Worm (Caenorhabditis elegans) whole organism, mixed stage, embryonic: Measurements from ENCODE around the gene emc-1.

Experiments used
- M03D4.4 ChIP-seq: sonication (generic microtip); optimal IDR thresholded peaks from 2 replicates; lab custom pipeline; 2017; ENCODE audit warnings: mild to moderate bottlenecking, missing genetic modification characterization, missing compliant biosample characterization
- bed-3 ChIP-seq: fragments of 200-800 bp; sonication (Bioruptor generic); optimal IDR thresholded peaks from 3 replicates; lab custom pipeline; 2018; ENCODE audit warnings: mild to moderate bottlenecking, missing genetic modification characterization, moderate library complexity, missing compliant biosample characterization
- blmp-1 ChIP-seq: fragments of 150-350 bp; optimal IDR thresholded peaks from 2 replicates; lab custom pipeline; 2014; ENCODE audit warnings: missing biosample characterization, missing genetic modification characterization
- ceh-39 ChIP-seq: fragments of 150-350 bp; optimal IDR thresholded peaks from 2 replicates; lab custom pipeline; 2014; ENCODE audit warnings: missing biosample characterization, missing genetic modification characterization
- ceh-43 ChIP-seq: fragments of 200-800 bp; sonication (Bioruptor generic); optimal IDR thresholded peaks from 2 replicates; lab custom pipeline; 2018; ENCODE audit warnings: mild to moderate bottlenecking, missing genetic modification characterization, moderate library complexity, missing compliant biosample characterization
- ceh-83 ChIP-seq: fragments of 200-800 bp; sonication (Bioruptor generic); optimal IDR thresholded peaks from 2 replicates; lab custom pipeline; 2018; ENCODE audit warnings: mild to moderate bottlenecking, missing genetic modification characterization, missing compliant biosample characterization
- ces-1 ChIP-seq: fragments of 150-350 bp; optimal IDR thresholded peaks from 2 replicates; lab custom pipeline; 2014; ENCODE audit warnings: missing biosample characterization, missing genetic modification reagents, missing genetic modification characterization
- cnd-1 ChIP-seq: fragments of 200-800 bp; sonication (Bioruptor generic); optimal IDR thresholded peaks from 2 replicates; lab custom pipeline; 2018; ENCODE audit warnings: mild to moderate bottlenecking, missing genetic modification characterization, missing compliant biosample characterization
- drap-1 ChIP-seq: fragments of 200-800 bp; sonication (Bioruptor generic); optimal IDR thresholded peaks from 3 replicates; lab custom pipeline; 2018; ENCODE audit warnings: mild to moderate bottlenecking, missing genetic modification characterization, missing compliant biosample characterization
- elt-1 ChIP-seq: sonication (generic microtip); optimal IDR thresholded peaks from 2 replicates; lab custom pipeline; 2017; ENCODE audit warnings: missing genetic modification characterization, mild to moderate bottlenecking, missing compliant biosample characterization, antibody characterized with exemption, moderate library complexity, borderline replicate concordance; ENCODE audit not compliant: insufficient read depth
- elt-3 ChIP-seq: fragments of 150-350 bp; optimal IDR thresholded peaks from 2 replicates; lab custom pipeline; 2014; ENCODE audit warnings: missing biosample characterization, missing genetic modification characterization
- flh-1 ChIP-seq: fragments of 200-800 bp; sonication (Bioruptor generic); optimal IDR thresholded peaks from 2 replicates; lab custom pipeline; 2018; ENCODE audit warnings: mild to moderate bottlenecking, missing genetic modification characterization, moderate library complexity, missing compliant biosample characterization
- ham-2 ChIP-seq: fragments of 200-800 bp; sonication (Bioruptor generic); optimal IDR thresholded peaks from 2 replicates; lab custom pipeline; 2018; ENCODE audit warnings: mild to moderate bottlenecking, missing genetic modification characterization, missing compliant biosample characterization
- hlh-1 ChIP-seq: fragments of 150-350 bp; optimal IDR thresholded peaks from 2 replicates; lab custom pipeline; 2014; ENCODE audit warnings: missing biosample characterization, missing genetic modification reagents, missing genetic modification characterization
- lin-13 ChIP-seq: fragments of 150-350 bp; optimal IDR thresholded peaks from 2 replicates; lab custom pipeline; 2014; ENCODE audit warnings: missing biosample characterization, missing genetic modification characterization
- lin-32 ChIP-seq: fragments of 200-800 bp; sonication (Bioruptor generic); optimal IDR thresholded peaks from 2 replicates; lab custom pipeline; 2018; ENCODE audit warnings: mild to moderate bottlenecking, missing genetic modification characterization, missing compliant biosample characterization
- lsy-2 ChIP-seq: fragments of 150-350 bp; optimal IDR thresholded peaks from 2 replicates; lab custom pipeline; 2014; ENCODE audit warnings: missing biosample characterization, missing genetic modification characterization
- mab-5 ChIP-seq: fragments of 150-350 bp; optimal IDR thresholded peaks from 2 replicates; lab custom pipeline; 2014; ENCODE audit warnings: missing biosample characterization, missing genetic modification characterization
- mep-1 ChIP-seq: fragments of 150-350 bp; optimal IDR thresholded peaks from 2 replicates; lab custom pipeline; 2017; ENCODE audit warnings: missing biosample characterization, missing genetic modification reagents, missing genetic modification characterization, inconsistent platforms
- mls-2 ChIP-seq: sonication (generic microtip); optimal IDR thresholded peaks from 2 replicates; lab custom pipeline; 2016; ENCODE audit warnings: mild to moderate bottlenecking, missing genetic modification characterization, moderate library complexity, missing compliant biosample characterization
- nhr-12 ChIP-seq: fragments of 150-350 bp; optimal IDR thresholded peaks from 2 replicates; lab custom pipeline; 2014; ENCODE audit warnings: missing biosample characterization, missing genetic modification characterization
- nhr-2 ChIP-seq: fragments of 150-350 bp; optimal IDR thresholded peaks from 2 replicates; lab custom pipeline; 2014; ENCODE audit warnings: missing biosample characterization, missing genetic modification characterization
- nhr-237 ChIP-seq: fragments of 150-350 bp; optimal IDR thresholded peaks from 2 replicates; lab custom pipeline; 2014; ENCODE audit warnings: missing biosample characterization, missing genetic modification characterization
- nhr-28 ChIP-seq: fragments of 150-350 bp; optimal IDR thresholded peaks from 2 replicates; lab custom pipeline; 2014; ENCODE audit warnings: missing biosample characterization, missing genetic modification characterization
- nhr-76 ChIP-seq: sonication (generic microtip); optimal IDR thresholded peaks from 2 replicates; lab custom pipeline; 2017; ENCODE audit warnings: missing biosample characterization, missing genetic modification characterization
- pha-4 ChIP-seq: fragments of 150-350 bp; optimal IDR thresholded peaks from 2 replicates; lab custom pipeline; 2018; ENCODE audit warnings: missing biosample characterization, missing genetic modification reagents, missing genetic modification characterization
- sem-2 ChIP-seq: fragments of 200-800 bp; sonication (Bioruptor generic); optimal IDR thresholded peaks from 2 replicates; lab custom pipeline; 2018; ENCODE audit warnings: mild to moderate bottlenecking, missing genetic modification characterization, missing compliant biosample characterization
- sptf-1 ChIP-seq: sonication (generic microtip); optimal IDR thresholded peaks from 2 replicates; lab custom pipeline; 2017; ENCODE audit warnings: mild to moderate bottlenecking, missing genetic modification characterization, moderate library complexity, missing compliant biosample characterization
- tbx-8 ChIP-seq: fragments of 200-800 bp; sonication (Bioruptor generic); optimal IDR thresholded peaks from 2 replicates; lab custom pipeline; 2018; ENCODE audit warnings: mild to moderate bottlenecking, missing genetic modification characterization, moderate library complexity, missing compliant biosample characterization
- unc-120 ChIP-seq: sonication (generic microtip); optimal IDR thresholded peaks from 2 replicates; lab custom pipeline; 2017; ENCODE audit warnings: missing genetic modification characterization, missing compliant biosample characterization; ENCODE audit not compliant: poor library complexity, severe bottlenecking
- unc-39 ChIP-seq: fragments of 150-350 bp; optimal IDR thresholded peaks from 2 replicates; lab custom pipeline; 2014; ENCODE audit warnings: missing biosample characterization, missing genetic modification characterization
- unc-62 ChIP-seq: fragments of 150-350 bp; optimal IDR thresholded peaks from 2 replicates; lab custom pipeline; 2014; ENCODE audit warnings: missing biosample characterization, missing genetic modification reagents, missing genetic modification characterization
- zip-8 ChIP-seq: fragments of 150-350 bp; optimal IDR thresholded peaks from 2 replicates; lab custom pipeline; 2014; ENCODE audit warnings: missing biosample characterization, missing genetic modification characterization

The emc-1 gene

ce11 chrII:1525498-1525897, 25.4 kb upstream of the emc-1 start, which contains the start of gene Y51H7BR.7:
Gene Y51H7BR.7 (minus strand): TSS chrII:1525598.
- TF ChIP-seq elt-1 = no peak
- TF ChIP-seq sptf-1 (tag; lab: Kevin White, UChicago) = no peak
- no peak for TF ChIP-seq unc-62 (GFP tag; lab: Kevin White, UChicago)
- no peak for TF ChIP-seq blmp-1
- TF ChIP-seq nhr-12 (tag; lab: Kevin White, UChicago) = no peak
- TF ChIP-seq ham-2 (GFP tag; lab: Kevin White, UChicago) = no peak
- TF ChIP-seq nhr-237 = no peak
- no peak for TF ChIP-seq drap-1 (GFP tag; lab: Kevin White, UChicago)
- no peak for TF ChIP-seq ceh-83 (GFP tag; lab: Kevin White, UChicago)
- no peak for TF ChIP-seq zip-8 (tag; lab: Kevin White, UChicago)

ce11 chrII:1521956-1522355, 21.8 kb upstream of the emc-1 start:
- TF ChIP-seq nhr-237 (no peak), unc-62 (GFP tag; lab: Kevin White, UChicago) (no peak), nhr-2 (tag; lab: Kevin White, UChicago) (no peak), hlh-1 (tag; lab: Kevin White, UChicago) (no peak), nhr-76 (tag; lab: Kevin White, UChicago) (no peak), unc-39 (tag; lab: Kevin White, UChicago) (no peak), zip-8 (tag; lab: Kevin White, UChicago) (no peak), unc-120 (tag; lab: Kevin White, UChicago) (no peak), lin-32 (GFP tag; lab: Kevin White, UChicago) (no peak), ham-2 (GFP tag; lab: Kevin White, UChicago) (no peak), nhr-28 (tag; lab: Kevin White, UChicago) (no peak), M03D4.4 (tag; lab: Kevin White, UChicago) (no peak), cnd-1 (tag; lab: Kevin White, UChicago) (no peak)

ce11 chrII:1519867-1520266, 19.7 kb upstream of the emc-1 start:
- TF ChIP-seq unc-39 (tag; lab: Kevin White, UChicago) = no peak
- no peak for TF ChIP-seq ceh-43
- TF ChIP-seq nhr-12 (tag; lab: Kevin White, UChicago) = no peak
- TF ChIP-seq flh-1 (GFP tag; lab: Kevin White, UChicago) = no peak
- TF ChIP-seq lsy-2 (tag; lab: Kevin White, UChicago) = no peak
- no peak for TF ChIP-seq zip-8 (tag; lab: Kevin White, UChicago)
- TF ChIP-seq sptf-1 (tag; lab: Kevin White, UChicago) = peak; percentile 54
- no peak for TF ChIP-seq mep-1 (tag; lab: Kevin White, UChicago)
- no peak for TF ChIP-seq ceh-39
- TF ChIP-seq mls-2 (tag; lab: Kevin White, UChicago) = peak; percentile 28
- no peak for TF ChIP-seq nhr-76 (tag; lab: Kevin White, UChicago)
- no peak for TF ChIP-seq ham-2 (GFP tag; lab: Kevin White, UChicago)
- peak; percentile 29 for TF ChIP-seq ces-1 (GFP tag; lab: Kevin White, UChicago)
- no peak for TF ChIP-seq elt-3 (tag; lab: Kevin White, UChicago)
- no peak for TF ChIP-seq unc-120 (tag; lab: Kevin White, UChicago)
- peak; percentile 11 for TF ChIP-seq sem-2
- TF ChIP-seq ceh-83 (GFP tag; lab: Kevin White, UChicago) = peak; percentile 20
- TF ChIP-seq mab-5 (tag; lab: Kevin White, UChicago) = no peak
- no peak for TF ChIP-seq unc-62 (GFP tag; lab: Kevin White, UChicago)
- TF ChIP-seq lin-13 (tag; lab: Kevin White, UChicago) = no peak
- TF ChIP-seq bed-3 = no peak

- TF ChIP-seq nhr-237 (no peak), unc-39 (tag; lab: Kevin White, UChicago) (no peak), drap-1 (GFP tag; lab: Kevin White, UChicago) (no peak), unc-62 (GFP tag; lab: Kevin White, UChicago) (no peak), tbx-8 (GFP tag; lab: Kevin White, UChicago) (no peak), ham-2 (GFP tag; lab: Kevin White, UChicago) (no peak), sptf-1 (tag; lab: Kevin White, UChicago) (no peak), lsy-2 (tag; lab: Kevin White, UChicago) (no peak), pha-4 (tag; lab: Kevin White, UChicago) (no peak), ceh-39 (no peak), nhr-12 (tag; lab: Kevin White, UChicago) (no peak), mab-5 (tag; lab: Kevin White, UChicago) (no peak), zip-8 (tag; lab: Kevin White, UChicago) (no peak), sem-2 (no peak), ceh-83 (GFP tag; lab: Kevin White, UChicago) (no peak), mls-2 (tag; lab: Kevin White, UChicago) (no peak), nhr-2 (tag; lab: Kevin White, UChicago) (no peak)
Measured at ce11 chrII:1518914-1519313, 18.8 kb upstream of the emc-1 start, which contains the start of gene Y51H7BR.8. Gene Y51H7BR.8 (plus strand): TSS chrII:1519214.
